Worm (Caenorhabditis elegans) whole organism, late embryonic: ENCODE measurements around the gene C09E7.11.

Experiments
- C08G9.2 ChIP-seq: sonication (generic microtip); optimal IDR thresholded peaks from 2 replicates; lab custom pipeline; 2016; ENCODE audit warnings: mild to moderate bottlenecking, missing genetic modification characterization, moderate library complexity, missing compliant biosample characterization
- C38D4.7 ChIP-seq: fragments of 200-800 bp; sonication (Bioruptor generic); optimal IDR thresholded peaks from 2 replicates; lab custom pipeline; 2018; ENCODE audit warnings: mild to moderate bottlenecking, missing genetic modification characterization, moderate library complexity, missing compliant biosample characterization
- K02D7.2 ChIP-seq: sonication (generic microtip); optimal IDR thresholded peaks from 2 replicates; lab custom pipeline; 2017; ENCODE audit warnings: mild to moderate bottlenecking, missing genetic modification characterization, missing compliant biosample characterization
- K09A11.1 ChIP-seq: sonication (generic microtip); optimal IDR thresholded peaks from 2 replicates; lab custom pipeline; 2017; ENCODE audit warnings: antibody characterized with exemption, mild to moderate bottlenecking, missing genetic modification characterization, missing compliant biosample characterization; ENCODE audit not compliant: insufficient read depth
- ahr-1 ChIP-seq: sonication (generic microtip); optimal IDR thresholded peaks from 2 replicates; lab custom pipeline; 2016; ENCODE audit warnings: missing genetic modification characterization, missing compliant biosample characterization
- ceh-18 ChIP-seq: sonication (generic microtip); optimal IDR thresholded peaks from 2 replicates; lab custom pipeline; 2016; ENCODE audit warnings: missing genetic modification characterization, missing compliant biosample characterization
- ceh-2 ChIP-seq: sonication (generic microtip); optimal IDR thresholded peaks from 2 replicates; lab custom pipeline; 2016; ENCODE audit warnings: missing genotype, missing genetic modification characterization, missing compliant biosample characterization
- ceh-22 ChIP-seq: sonication (generic microtip); optimal IDR thresholded peaks from 2 replicates; lab custom pipeline; 2017; ENCODE audit warnings: missing biosample characterization, missing genetic modification characterization
- ceh-24 ChIP-seq: sonication (generic microtip); optimal IDR thresholded peaks from 2 replicates; lab custom pipeline; 2016; ENCODE audit warnings: mild to moderate bottlenecking, missing genetic modification characterization, missing compliant biosample characterization
- ceh-31 ChIP-seq: sonication (generic microtip); optimal IDR thresholded peaks from 2 replicates; lab custom pipeline; 2016; ENCODE audit warnings: missing genetic modification characterization, missing compliant biosample characterization
- ceh-6 ChIP-seq: fragments of 200-800 bp; sonication (Bioruptor generic); optimal IDR thresholded peaks from 2 replicates; lab custom pipeline; 2018; ENCODE audit warnings: mild to moderate bottlenecking, missing genetic modification characterization, missing compliant biosample characterization
- che-1 ChIP-seq: sonication (generic microtip); optimal IDR thresholded peaks from 2 replicates; lab custom pipeline; 2016; ENCODE audit warnings: mild to moderate bottlenecking, missing genetic modification characterization, missing compliant biosample characterization
- elt-2 ChIP-seq: sonication (generic microtip); optimal IDR thresholded peaks from 2 replicates; lab custom pipeline; 2016; ENCODE audit warnings: missing genetic modification reagents, missing genetic modification characterization, missing compliant biosample characterization
- ets-4 ChIP-seq: sonication (generic microtip); optimal IDR thresholded peaks from 2 replicates; lab custom pipeline; 2016; ENCODE audit warnings: missing genetic modification characterization, missing compliant biosample characterization
- fax-1 ChIP-seq: sonication (generic microtip); optimal IDR thresholded peaks from 2 replicates; lab custom pipeline; 2016; ENCODE audit warnings: missing genotype, missing genetic modification characterization, missing compliant biosample characterization
- fkh-10 ChIP-seq: fragments of 150-350 bp; optimal IDR thresholded peaks from 2 replicates; lab custom pipeline; 2014; ENCODE audit warnings: missing biosample characterization, missing genetic modification reagents, missing genetic modification characterization
- fkh-6 ChIP-seq: sonication (generic microtip); optimal IDR thresholded peaks from 2 replicates; lab custom pipeline; 2016; ENCODE audit warnings: missing genetic modification characterization, missing compliant biosample characterization
- gmeb-2 ChIP-seq: sonication (generic microtip); optimal IDR thresholded peaks from 2 replicates; lab custom pipeline; 2016; ENCODE audit warnings: missing genetic modification characterization, inconsistent platforms, missing compliant biosample characterization
- hlh-13 ChIP-seq: fragments of 200-800 bp; sonication (Bioruptor generic); optimal IDR thresholded peaks from 2 replicates; lab custom pipeline; 2018; ENCODE audit warnings: mild to moderate bottlenecking, missing genetic modification characterization, missing compliant biosample characterization
- hlh-15 ChIP-seq: sonication (generic microtip); optimal IDR thresholded peaks from 2 replicates; lab custom pipeline; 2016; ENCODE audit warnings: missing genetic modification characterization, missing compliant biosample characterization
- hlh-30 ChIP-seq: sonication (generic microtip); optimal IDR thresholded peaks from 2 replicates; lab custom pipeline; 2017; ENCODE audit warnings: antibody characterized with exemption, missing genetic modification characterization, missing compliant biosample characterization; ENCODE audit not compliant: insufficient read depth
- hlh-8 ChIP-seq: sonication (generic microtip); optimal IDR thresholded peaks from 2 replicates; lab custom pipeline; 2016; ENCODE audit warnings: missing genotype, missing genetic modification characterization, missing compliant biosample characterization
- lin-11 ChIP-seq: fragments of 200-800 bp; sonication (Bioruptor generic); optimal IDR thresholded peaks from 2 replicates; lab custom pipeline; 2018; ENCODE audit warnings: mild to moderate bottlenecking, missing genetic modification characterization, missing compliant biosample characterization
- nfya-1 ChIP-seq: sonication (generic microtip); optimal IDR thresholded peaks from 2 replicates; lab custom pipeline; 2017; ENCODE audit warnings: missing genetic modification characterization, mild to moderate bottlenecking, missing compliant biosample characterization, antibody characterized with exemption, moderate library complexity
- odd-2 ChIP-seq: sonication (generic microtip); optimal IDR thresholded peaks from 2 replicates; lab custom pipeline; 2017; ENCODE audit warnings: antibody characterized with exemption, mild to moderate bottlenecking, missing genetic modification characterization, missing compliant biosample characterization
- pat-9 ChIP-seq: fragments of 200-800 bp; sonication (Bioruptor generic); optimal IDR thresholded peaks from 2 replicates; lab custom pipeline; 2018; ENCODE audit warnings: mild to moderate bottlenecking, missing genetic modification characterization, moderate library complexity, missing compliant biosample characterization
- pha-2 ChIP-seq: sonication (generic microtip); optimal IDR thresholded peaks from 2 replicates; lab custom pipeline; 2017; ENCODE audit warnings: mild to moderate bottlenecking, missing genetic modification characterization, missing compliant biosample characterization
- pqm-1 ChIP-seq: sonication (generic microtip); optimal IDR thresholded peaks from 2 replicates; lab custom pipeline; 2016; ENCODE audit warnings: missing genetic modification characterization, missing compliant biosample characterization
- pros-1 ChIP-seq: fragments of 150-350 bp; optimal IDR thresholded peaks from 2 replicates; lab custom pipeline; 2014; ENCODE audit warnings: missing biosample characterization, missing genetic modification reagents, missing genetic modification characterization
- ref-2 ChIP-seq: sonication (generic microtip); optimal IDR thresholded peaks from 2 replicates; lab custom pipeline; 2016; ENCODE audit warnings: missing genetic modification characterization, missing compliant biosample characterization
- sdc-2 ChIP-seq: sonication (generic microtip); optimal IDR thresholded peaks from 2 replicates; lab custom pipeline; 2016; ENCODE audit warnings: missing genotype, missing genetic modification characterization, missing compliant biosample characterization
- sox-2 ChIP-seq: fragments of 200-800 bp; sonication (Bioruptor generic); IDR thresholded peaks from 2 replicates; pipeline ENCODE4 v1.3.6; 2022; ENCODE audit warnings: missing genetic modification reagents, missing genetic modification characterization, missing compliant biosample characterization
- sox-4 ChIP-seq: sonication (generic microtip); optimal IDR thresholded peaks from 2 replicates; lab custom pipeline; 2017; ENCODE audit warnings: mild to moderate bottlenecking, missing genetic modification characterization, inconsistent platforms, missing compliant biosample characterization
- tbx-2 ChIP-seq: sonication (generic microtip); optimal IDR thresholded peaks from 2 replicates; lab custom pipeline; 2016; ENCODE audit warnings: missing genetic modification characterization, missing compliant biosample characterization
- tbx-7 ChIP-seq: sonication (generic microtip); optimal IDR thresholded peaks from 2 replicates; lab custom pipeline; 2016; ENCODE audit warnings: missing genotype, missing genetic modification characterization, missing compliant biosample characterization
- ttx-3 ChIP-seq: sonication (generic microtip); optimal IDR thresholded peaks from 2 replicates; lab custom pipeline; 2016; ENCODE audit warnings: missing genetic modification reagents, missing genetic modification characterization, missing compliant biosample characterization
- unc-42 ChIP-seq: sonication (generic microtip); optimal IDR thresholded peaks from 2 replicates; lab custom pipeline; 2016; ENCODE audit warnings: missing genotype, missing genetic modification characterization, missing compliant biosample characterization
- unc-55 ChIP-seq: sonication (generic microtip); optimal IDR thresholded peaks from 2 replicates; lab custom pipeline; 2017; ENCODE audit warnings: missing biosample characterization, missing genetic modification reagents, missing genetic modification characterization
- ztf-16 ChIP-seq: sonication (generic microtip); optimal IDR thresholded peaks from 2 replicates; lab custom pipeline; 2017; ENCODE audit warnings: missing genetic modification characterization, missing compliant biosample characterization

C09E7.11 gene

ce11 chrIII:6492807-6493206, 38.4 kb upstream of the C09E7.11 start, which contains the start of gene srb-11:
srb-11 (minus strand) TSS chrIII:6492907.
- no peak for TF ChIP-seq sox-2 (GFP tag; lab: Robert Waterston, UW)

DNA sequence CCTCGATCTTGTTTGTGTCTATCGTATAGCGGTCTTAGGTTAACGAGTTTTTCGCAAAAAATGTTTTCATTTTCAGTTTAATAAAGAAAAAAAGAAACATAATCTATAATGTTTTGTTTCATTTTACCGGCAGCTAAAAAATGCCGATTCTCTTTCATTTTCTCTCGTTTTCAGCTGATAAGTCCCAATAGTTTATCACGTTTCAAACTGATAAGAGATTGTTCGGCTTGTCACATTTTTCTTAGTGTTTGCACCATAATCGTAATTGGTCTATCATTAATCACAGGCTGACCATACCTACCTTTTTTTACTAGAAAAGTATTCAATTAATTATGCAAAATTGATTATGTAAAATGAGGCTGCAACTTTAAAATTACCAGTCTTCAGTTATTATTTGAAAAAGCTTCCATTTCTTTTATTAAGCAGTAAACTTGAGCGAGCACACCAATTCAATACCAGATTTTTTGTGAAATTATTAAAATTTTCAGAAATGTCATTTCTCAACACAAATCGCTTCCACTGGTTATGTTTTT, 35.9 kb upstream of the C09E7.11 start, which contains the start of gene F23F12.13:
F23F12.13 (plus strand) TSS at position 483 of the 533 bp plus-strand sequence.
- peak; percentile 69 for TF ChIP-seq elt-2 (tag; lab: Kevin White, UChicago)
- no peak for TF ChIP-seq ztf-16 (tag; lab: Kevin White, UChicago)

- TF ChIP-seq pqm-1 (no peak), lin-11 (tag; lab: Kevin White, UChicago) (no peak), ceh-2 (no peak), hlh-30 (tag; lab: Kevin White, UChicago) (no peak), ceh-24 (tag; lab: Kevin White, UChicago) (no peak), ref-2 (no peak), pros-1 (tag; lab: Kevin White, UChicago) (no peak)
Observed at ce11 chrIII:6498176-6498575, 33.0 kb upstream of the C09E7.11 start, which contains the start of gene sdz-15. sdz-15 (plus strand) TSS chrIII:6498476.

DNA sequence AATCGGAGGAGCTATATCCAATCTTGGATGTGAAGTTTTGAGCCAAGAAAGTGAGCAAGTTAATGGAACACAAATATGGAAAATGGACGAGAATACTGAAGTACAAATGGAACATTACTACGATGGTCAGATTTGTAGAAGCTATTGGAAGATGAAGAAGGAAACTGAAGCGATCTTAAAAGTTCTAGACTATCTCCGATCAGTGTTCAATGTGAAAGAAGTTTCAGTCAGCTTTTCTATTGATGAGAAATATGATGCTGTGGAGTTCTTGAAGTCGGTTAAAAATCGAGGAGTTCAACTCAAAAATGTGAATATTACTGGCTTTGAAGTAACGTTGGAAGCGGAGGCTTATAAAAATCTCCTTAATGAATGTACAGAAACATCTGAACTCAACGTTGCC, 32.1 kb upstream of the C09E7.11 start:
- TF ChIP-seq ets-4 (tag; lab: Kevin White, UChicago): no peak
- TF ChIP-seq ceh-31 (tag; lab: Kevin White, UChicago): no peak
- no peak for TF ChIP-seq pha-2 (tag; lab: Kevin White, UChicago)
- TF ChIP-seq hlh-30 (tag; lab: Kevin White, UChicago): no peak
- no peak for TF ChIP-seq hlh-8 (tag; lab: Kevin White, UChicago)
- TF ChIP-seq sox-4 (tag; lab: Kevin White, UChicago): no peak
- TF ChIP-seq unc-55 (GFP tag; lab: Kevin White, UChicago): no peak
- TF ChIP-seq sdc-2 (tag; lab: Kevin White, UChicago): no peak
- no peak for TF ChIP-seq odd-2 (tag; lab: Kevin White, UChicago)
- TF ChIP-seq hlh-15 (tag; lab: Kevin White, UChicago): no peak
- TF ChIP-seq fkh-10 (GFP tag; lab: Kevin White, UChicago): no peak
- TF ChIP-seq gmeb-2 (tag; lab: Kevin White, UChicago): no peak
- no peak for TF ChIP-seq C08G9.2 (tag; lab: Kevin White, UChicago)
- TF ChIP-seq fax-1 (tag; lab: Kevin White, UChicago): no peak
- TF ChIP-seq nfya-1 (tag; lab: Kevin White, UChicago): no peak
- TF ChIP-seq ceh-2: no peak
- TF ChIP-seq ceh-22: no peak

DNA sequence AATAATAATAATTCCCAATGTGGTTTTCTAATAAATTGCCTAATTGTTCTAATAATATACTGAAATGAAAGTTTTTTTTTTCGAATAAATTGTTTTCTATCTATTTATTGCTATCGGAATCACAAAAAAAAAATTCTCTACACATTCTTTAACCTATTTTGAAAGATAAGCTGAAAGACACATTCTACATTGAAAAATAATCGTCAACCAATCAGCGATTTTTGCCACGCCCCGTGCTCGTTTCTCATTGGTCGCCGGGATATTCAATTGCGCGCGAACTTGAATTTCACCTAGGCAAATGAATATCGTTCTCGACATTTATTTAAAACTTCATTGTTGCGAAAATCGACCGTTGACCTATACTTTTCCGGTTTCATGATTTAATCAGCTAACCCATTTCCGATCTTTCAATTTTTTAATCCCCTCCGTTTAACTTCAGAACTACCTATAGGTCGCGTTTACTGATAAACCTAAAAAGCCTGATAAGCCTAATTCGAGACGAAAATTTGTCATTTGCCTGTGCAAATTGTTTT, 31.1 kb upstream of the C09E7.11 start, which contains the start of gene F23F12.3:
F23F12.3 (plus strand) TSS at position 483 of the 533 bp plus-strand sequence.
- TF ChIP-seq K09A11.1 (tag; lab: Kevin White, UChicago) (no peak), che-1 (tag; lab: Kevin White, UChicago) (no peak), nfya-1 (tag; lab: Kevin White, UChicago) (peak; percentile 43)
- TF ChIP-seq, all 69 proteins: peak for 1

DNA sequence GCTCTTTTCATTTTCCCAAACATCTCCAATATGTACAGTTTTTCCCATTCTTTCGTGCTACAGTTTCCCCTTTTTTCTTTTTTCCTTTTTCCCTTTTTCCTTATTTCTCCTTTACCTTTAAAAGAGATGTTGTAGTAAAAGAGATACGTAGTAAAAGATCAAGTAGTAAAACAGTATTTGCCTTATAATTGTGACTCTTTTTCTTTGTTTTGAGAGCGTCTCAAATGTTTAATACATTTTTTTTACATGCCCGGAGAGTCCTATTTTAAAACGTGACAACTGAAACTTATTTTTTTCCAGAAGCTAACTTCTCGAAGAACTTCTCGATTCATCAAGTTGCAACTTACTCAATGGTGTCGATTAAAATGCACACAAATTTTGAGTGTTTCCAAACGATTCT, 23.4 kb upstream of the C09E7.11 start, which contains the start of gene F23F12.12:
F23F12.12 (plus strand) TSS at position 301 of the 400 bp plus-strand sequence.
- TF ChIP-seq ref-2 (no peak), odd-2 (tag; lab: Kevin White, UChicago) (no peak), elt-2 (tag; lab: Kevin White, UChicago) (no peak), ahr-1 (no peak), hlh-8 (tag; lab: Kevin White, UChicago) (no peak), K02D7.2 (no peak), tbx-2 (no peak), gmeb-2 (tag; lab: Kevin White, UChicago) (no peak), ceh-18 (tag; lab: Kevin White, UChicago) (no peak), ttx-3 (tag; lab: Kevin White, UChicago) (no peak), fax-1 (tag; lab: Kevin White, UChicago) (no peak), ceh-22 (no peak), ceh-31 (tag; lab: Kevin White, UChicago) (no peak), hlh-13 (GFP tag; lab: Kevin White, UChicago) (no peak), unc-42 (tag; lab: Kevin White, UChicago) (no peak), tbx-7 (tag; lab: Kevin White, UChicago) (no peak), C38D4.7 (GFP tag; lab: Kevin White, UChicago) (no peak), ceh-6 (GFP tag; lab: Kevin White, UChicago) (no peak), pat-9 (tag; lab: Kevin White, UChicago) (no peak), fkh-6 (tag; lab: Kevin White, UChicago) (no peak)
- TF ChIP-seq, all 69 proteins: peak for 0
